Worm (Caenorhabditis elegans) whole organism, late embryonic: Measurements from ENCODE around the gene afmd-1.

Experiments
- eyg-1 ChIP-seq: sonication (generic microtip); optimal IDR thresholded peaks from 2 replicates; lab custom pipeline; 2016; ENCODE audit warnings: missing genotype, missing genetic modification characterization, missing compliant biosample characterization
- gmeb-2 ChIP-seq: sonication (generic microtip); optimal IDR thresholded peaks from 2 replicates; lab custom pipeline; 2016; ENCODE audit warnings: missing genetic modification characterization, inconsistent platforms, missing compliant biosample characterization
- odd-2 ChIP-seq: sonication (generic microtip); optimal IDR thresholded peaks from 2 replicates; lab custom pipeline; 2017; ENCODE audit warnings: antibody characterized with exemption, mild to moderate bottlenecking, missing genetic modification characterization, missing compliant biosample characterization
- sox-4 ChIP-seq: sonication (generic microtip); optimal IDR thresholded peaks from 2 replicates; lab custom pipeline; 2017; ENCODE audit warnings: mild to moderate bottlenecking, missing genetic modification characterization, inconsistent platforms, missing compliant biosample characterization

ce11 chrIV:7263137-7263536 lies 19.1 kb downstream of the afmd-1 start, which contains the start of gene glb-2:
- TF ChIP-seq sox-4 (no peak), gmeb-2 (no peak), odd-2 (tag; lab: Kevin White, UChicago) (no peak), eyg-1 (tag; lab: Kevin White, UChicago) (no peak)
